Worm (Caenorhabditis elegans) whole organism, L3 larva: ENCODE results near the gene ZC404.1.

ENCODE experiments used
- R02D3.7 ChIP-seq: fragments of 150-350 bp; optimal IDR thresholded peaks from 2 replicates; lab custom pipeline; 2014; ENCODE audit warnings: missing biosample characterization, missing genetic modification characterization
- ZK546.5 ChIP-seq: sonication (generic microtip); optimal IDR thresholded peaks from 2 replicates; lab custom pipeline; 2017; ENCODE audit warnings: missing biosample characterization, missing genetic modification characterization
- aly-2 ChIP-seq: fragments of 150-350 bp; optimal IDR thresholded peaks from 2 replicates; lab custom pipeline; 2014; ENCODE audit warnings: missing biosample characterization, missing genetic modification characterization
- ama-1 ChIP-seq: fragments of 150-350 bp; optimal IDR thresholded peaks from 2 replicates; lab custom pipeline; 2018
- ceh-16 ChIP-seq: sonication (generic microtip); optimal IDR thresholded peaks from 2 replicates; lab custom pipeline; 2017; ENCODE audit warnings: missing biosample characterization, missing genetic modification characterization
- ceh-28 ChIP-seq: fragments of 150-350 bp; optimal IDR thresholded peaks from 2 replicates; lab custom pipeline; 2014; ENCODE audit warnings: missing biosample characterization, missing genetic modification reagents, missing genetic modification characterization
- ceh-82 ChIP-seq: fragments of 150-350 bp; optimal IDR thresholded peaks from 2 replicates; lab custom pipeline; 2014; ENCODE audit warnings: missing biosample characterization, missing genetic modification characterization
- ceh-9 ChIP-seq: sonication (generic microtip); optimal IDR thresholded peaks from 2 replicates; lab custom pipeline; 2018; ENCODE audit warnings: missing biosample characterization, missing genetic modification characterization
- daf-12 ChIP-seq: fragments of 150-350 bp; optimal IDR thresholded peaks from 2 replicates; lab custom pipeline; 2014; ENCODE audit warnings: missing biosample characterization, missing genetic modification reagents, missing genetic modification characterization
- egl-27 ChIP-seq: sonication (generic microtip); optimal IDR thresholded peaks from 4 replicates; lab custom pipeline; 2017; ENCODE audit warnings: missing biosample characterization, missing genetic modification reagents, missing genetic modification characterization
- egl-5 ChIP-seq: fragments of 150-350 bp; optimal IDR thresholded peaks from 2 replicates; lab custom pipeline; 2017; ENCODE audit warnings: missing biosample characterization, missing genetic modification reagents, missing genetic modification characterization, inconsistent platforms
- elt-1 ChIP-seq: fragments of 150-350 bp; optimal IDR thresholded peaks from 2 replicates; lab custom pipeline; 2014; ENCODE audit warnings: missing biosample characterization, missing genetic modification characterization
- elt-2 ChIP-seq: sonication (generic microtip); optimal IDR thresholded peaks from 2 replicates; lab custom pipeline; 2016; ENCODE audit warnings: missing genetic modification reagents, mild to moderate bottlenecking, missing genetic modification characterization, missing compliant biosample characterization
- elt-3 ChIP-seq, 3 experiments: fragments of 150-350 bp in 1 of 3; sonication (generic microtip) in 2 of 3; optimal IDR thresholded peaks; 2 replicates in 2 of 3; 4 replicates in 1 of 3; lab custom pipeline; 2014 to 2017; ENCODE audit warnings: missing biosample characterization in 3 of 3, missing genetic modification characterization in 3 of 3
- eor-1 ChIP-seq, 2 experiments: fragments of 150-350 bp; optimal IDR thresholded peaks; 2 replicates each; lab custom pipeline; 2014 to 2018; ENCODE audit warnings: missing biosample characterization in 2 of 2, missing genetic modification characterization in 2 of 2
- fkh-10 ChIP-seq: sonication (generic microtip); optimal IDR thresholded peaks from 2 replicates; lab custom pipeline; 2017; ENCODE audit warnings: missing biosample characterization, missing genetic modification reagents, missing genetic modification characterization
- fkh-2 ChIP-seq: fragments of 150-350 bp; optimal IDR thresholded peaks from 2 replicates; lab custom pipeline; 2014; ENCODE audit warnings: missing biosample characterization, missing genetic modification reagents, missing genetic modification characterization
- fos-1 ChIP-seq: fragments of 150-350 bp; optimal IDR thresholded peaks from 2 replicates; lab custom pipeline; 2014; ENCODE audit warnings: missing biosample characterization, missing genetic modification characterization
- hmg-11 ChIP-seq: sonication (generic microtip); optimal IDR thresholded peaks from 2 replicates; lab custom pipeline; 2016; ENCODE audit warnings: missing genetic modification characterization, missing compliant biosample characterization
- jun-1 ChIP-seq: fragments of 150-350 bp; optimal IDR thresholded peaks from 2 replicates; lab custom pipeline; 2014; ENCODE audit warnings: missing biosample characterization, missing genetic modification reagents, missing genetic modification characterization
- lin-15B ChIP-seq: fragments of 150-350 bp; optimal IDR thresholded peaks from 2 replicates; lab custom pipeline; 2014; ENCODE audit warnings: missing biosample characterization, missing genetic modification characterization
- lin-39 ChIP-seq: fragments of 150-350 bp; optimal IDR thresholded peaks from 2 replicates; lab custom pipeline; 2018; ENCODE audit warnings: missing biosample characterization, missing genetic modification reagents, missing genetic modification characterization
- lsy-12 ChIP-seq: sonication (generic microtip); optimal IDR thresholded peaks from 2 replicates; lab custom pipeline; 2016; ENCODE audit warnings: mild to moderate bottlenecking, missing genetic modification characterization, missing compliant biosample characterization
- mdl-1 ChIP-seq: fragments of 150-350 bp; optimal IDR thresholded peaks from 2 replicates; lab custom pipeline; 2014; ENCODE audit warnings: missing biosample characterization, missing genetic modification characterization
- mml-1 ChIP-seq: fragments of 150-350 bp; sonication (generic microtip); optimal IDR thresholded peaks from 3 replicates; lab custom pipeline; 2014; ENCODE audit warnings: missing biosample characterization, missing genetic modification characterization
- nfya-1 ChIP-seq: sonication (generic microtip); optimal IDR thresholded peaks from 2 replicates; lab custom pipeline; 2017; ENCODE audit warnings: missing genetic modification characterization, mild to moderate bottlenecking, missing compliant biosample characterization, antibody characterized with exemption, moderate library complexity; ENCODE audit not compliant: insufficient read depth
- nhr-11 ChIP-seq: fragments of 150-350 bp; optimal IDR thresholded peaks from 2 replicates; lab custom pipeline; 2014; ENCODE audit warnings: missing biosample characterization, missing genetic modification characterization
- nhr-12 ChIP-seq: fragments of 150-350 bp; optimal IDR thresholded peaks from 2 replicates; lab custom pipeline; 2014; ENCODE audit warnings: missing biosample characterization, missing genetic modification characterization
- nhr-23 ChIP-seq: fragments of 150-350 bp; optimal IDR thresholded peaks from 2 replicates; lab custom pipeline; 2014; ENCODE audit warnings: missing biosample characterization, missing genetic modification reagents, missing genetic modification characterization
- nhr-237 ChIP-seq: fragments of 150-350 bp; optimal IDR thresholded peaks from 2 replicates; lab custom pipeline; 2014; ENCODE audit warnings: missing biosample characterization, missing genetic modification characterization
- nhr-25 ChIP-seq: sonication (generic microtip); optimal IDR thresholded peaks from 2 replicates; lab custom pipeline; 2017; ENCODE audit warnings: missing biosample characterization, missing genetic modification characterization
- nhr-28 ChIP-seq: fragments of 150-350 bp; optimal IDR thresholded peaks from 2 replicates; lab custom pipeline; 2014; ENCODE audit warnings: missing biosample characterization, missing genetic modification characterization
- nhr-43 ChIP-seq: sonication (generic microtip); optimal IDR thresholded peaks from 2 replicates; lab custom pipeline; 2016; ENCODE audit warnings: mild to moderate bottlenecking, missing genetic modification characterization, missing compliant biosample characterization; ENCODE audit not compliant: poor library complexity, severe bottlenecking
- nhr-67 ChIP-seq: fragments of 150-350 bp; optimal IDR thresholded peaks from 2 replicates; lab custom pipeline; 2014; ENCODE audit warnings: missing biosample characterization, missing genetic modification characterization
- nhr-76 ChIP-seq: fragments of 150-350 bp; sonication (generic microtip); optimal IDR thresholded peaks from 5 replicates; lab custom pipeline; 2014; ENCODE audit warnings: missing biosample characterization, missing genetic modification characterization
- nhr-77 ChIP-seq: fragments of 150-350 bp; optimal IDR thresholded peaks from 2 replicates; lab custom pipeline; 2014; ENCODE audit warnings: missing biosample characterization, missing genetic modification characterization
- pha-4 ChIP-seq: fragments of 150-350 bp; optimal IDR thresholded peaks from 2 replicates; lab custom pipeline; 2014; ENCODE audit warnings: missing biosample characterization, missing genetic modification reagents, missing genetic modification characterization
- pqm-1 ChIP-seq: fragments of 150-350 bp; optimal IDR thresholded peaks from 2 replicates; lab custom pipeline; 2017; ENCODE audit warnings: missing biosample characterization, missing genetic modification characterization, inconsistent platforms
- sea-2 ChIP-seq: fragments of 150-350 bp; sonication (generic microtip); optimal IDR thresholded peaks from 4 replicates; lab custom pipeline; 2014; ENCODE audit warnings: missing biosample characterization, missing genetic modification reagents, missing genetic modification characterization
- skn-1 ChIP-seq: fragments of 150-350 bp; optimal IDR thresholded peaks from 2 replicates; lab custom pipeline; 2014; ENCODE audit warnings: missing biosample characterization, missing genetic modification characterization
- snpc-4 ChIP-seq: fragments of 150-350 bp; optimal IDR thresholded peaks from 2 replicates; lab custom pipeline; 2014; ENCODE audit warnings: missing biosample characterization, missing genetic modification characterization
- tbx-2 ChIP-seq: sonication (generic microtip); optimal IDR thresholded peaks from 2 replicates; lab custom pipeline; 2016; ENCODE audit warnings: mild to moderate bottlenecking, missing genetic modification characterization, missing compliant biosample characterization
- unc-39 ChIP-seq: sonication (generic microtip); optimal IDR thresholded peaks from 4 replicates; lab custom pipeline; 2017; ENCODE audit warnings: missing biosample characterization, missing genetic modification characterization
- unc-62 ChIP-seq: fragments of 150-350 bp; sonication (generic microtip); optimal IDR thresholded peaks from 4 replicates; lab custom pipeline; 2014; ENCODE audit warnings: missing biosample characterization, missing genetic modification reagents, missing genetic modification characterization
- zag-1 ChIP-seq: fragments of 150-350 bp; optimal IDR thresholded peaks from 2 replicates; lab custom pipeline; 2014; ENCODE audit warnings: missing biosample characterization, missing genetic modification characterization
- ztf-11 ChIP-seq: fragments of 150-350 bp; optimal IDR thresholded peaks from 2 replicates; lab custom pipeline; 2014; ENCODE audit warnings: missing biosample characterization, missing genetic modification characterization
- ztf-4 ChIP-seq: fragments of 150-350 bp; optimal IDR thresholded peaks from 2 replicates; lab custom pipeline; 2014; ENCODE audit warnings: missing biosample characterization, missing genetic modification characterization

Gene ZC404.1

DNA sequence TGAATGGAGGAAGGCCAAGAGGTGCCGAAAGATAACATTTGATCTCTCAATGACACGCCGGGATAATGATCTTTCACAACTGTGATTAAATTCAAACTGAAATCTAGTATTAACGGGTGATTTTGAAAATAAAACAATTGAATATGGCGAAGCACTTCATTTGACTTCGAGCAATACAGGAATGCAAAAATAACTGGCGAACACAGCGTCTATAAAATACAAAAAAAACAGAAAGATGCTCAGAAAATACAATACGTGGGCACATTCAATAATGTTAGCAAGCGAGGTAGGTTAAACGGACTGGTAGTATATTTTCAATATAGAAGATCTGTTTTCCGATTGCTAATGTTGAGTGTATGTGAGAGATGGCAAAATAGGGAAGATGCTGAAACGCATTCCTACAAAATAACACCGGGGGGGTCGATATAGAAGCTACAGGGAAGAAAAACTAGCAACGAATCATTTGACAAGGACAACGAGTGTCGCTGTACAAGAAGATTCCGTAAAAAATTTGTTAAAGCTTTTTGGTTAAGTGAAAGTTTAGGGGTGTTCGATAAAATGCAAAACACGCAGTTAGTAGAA lies 10.9 kb upstream of the ZC404.1 start:
- TF ChIP-seq daf-12 (tag; lab: Kevin White, UChicago) (no peak), nhr-25 (tag; lab: Kevin White, UChicago) (no peak), skn-1 (tag; lab: Kevin White, UChicago) (no peak), ztf-4 (tag; lab: Kevin White, UChicago) (no peak), ceh-16 (tag; lab: Kevin White, UChicago) (no peak), fkh-2 (tag; lab: Kevin White, UChicago) (no peak), zag-1 (no peak), nhr-12 (tag; lab: Kevin White, UChicago) (no peak), elt-3 (tag; optimal IDR thresholded peaks at IDR 0.05; lab: Kevin White, UChicago) (no peak), nhr-237 (tag; lab: Kevin White, UChicago) (no peak)

DNA sequence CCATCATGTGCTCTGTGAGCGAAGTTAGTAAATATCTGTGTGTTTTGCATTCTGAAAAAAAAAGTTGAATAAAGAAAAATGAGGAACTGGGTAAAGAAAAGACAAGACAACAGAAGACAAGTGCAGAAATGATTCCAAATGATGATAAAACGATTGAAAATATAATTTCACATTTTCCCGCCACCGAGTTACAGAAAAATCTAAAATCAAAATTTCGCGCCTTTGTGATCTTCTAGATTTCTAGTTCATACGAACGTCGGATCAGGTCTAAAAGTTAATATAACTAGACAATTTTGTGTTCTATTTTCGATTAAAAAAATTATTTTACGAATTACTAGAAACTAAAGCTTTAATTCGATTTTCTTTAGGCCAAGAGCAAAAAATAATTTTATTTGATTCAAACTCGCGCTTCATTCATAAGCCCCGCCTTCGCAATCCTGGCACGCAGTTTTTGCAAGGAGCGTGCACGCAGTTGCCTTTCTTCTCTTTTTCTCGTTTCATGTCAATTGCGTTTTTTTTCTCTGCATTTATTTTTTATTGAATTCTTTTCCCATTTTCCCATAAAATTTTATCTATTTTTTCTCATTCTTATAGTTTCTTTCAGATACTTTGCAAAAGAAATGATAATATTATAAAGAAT lies 9.0 kb upstream of the ZC404.1 start, which contains the start of the genes spn-4 and spe-39:
TSS of gene spn-4 (minus strand) at position 51 of the 640 bp plus-strand sequence.
TSS of gene spe-39 (plus strand) at position 599 of the 640 bp plus-strand sequence.
- TF ChIP-seq aly-2 (no peak), pqm-1 (tag; lab: Kevin White, UChicago) (peak; percentile 29), ama-1 (no peak), lsy-12 (tag; lab: Kevin White, UChicago) (peak; percentile 10), snpc-4 (tag; lab: Kevin White, UChicago) (peak; percentile 47), nhr-237 (tag; lab: Kevin White, UChicago) (no peak), unc-62 (no peak), unc-39 (tag; lab: Kevin White, UChicago) (no peak), R02D3.7 (tag; lab: Kevin White, UChicago) (peak; percentile 66), ceh-28 (tag; lab: Kevin White, UChicago) (no peak), nhr-25 (tag; lab: Kevin White, UChicago) (peak; percentile 34), elt-3 (tag; optimal IDR thresholded peaks at IDR 0.05; lab: Kevin White, UChicago) (no peak), nhr-43 (tag; lab: Kevin White, UChicago) (peak; percentile 77), zag-1 (no peak), hmg-11 (tag; lab: Kevin White, UChicago) (peak; percentile 92), lin-39 (tag; lab: Kevin White, UChicago) (peak; percentile 65), ZK546.5 (tag; lab: Kevin White, UChicago) (no peak), nfya-1 (peak; percentile 83), nhr-76 (peak; percentile 51), ztf-11 (tag; lab: Kevin White, UChicago) (no peak), sea-2 (no peak), mdl-1 (tag; lab: Kevin White, UChicago) (no peak), skn-1 (tag; lab: Kevin White, UChicago) (peak; percentile 53), nhr-23 (tag; lab: Kevin White, UChicago) (peak; percentile 81), ceh-16 (tag; lab: Kevin White, UChicago) (no peak), fkh-2 (tag; lab: Kevin White, UChicago) (no peak), ztf-4 (tag; lab: Kevin White, UChicago) (no peak), fkh-10 (GFP tag; lab: Kevin White, UChicago) (no peak), nhr-12 (tag; lab: Kevin White, UChicago) (no peak), nhr-28 (tag; lab: Kevin White, UChicago) (no peak), lin-15B (tag; lab: Kevin White, UChicago) (peak; percentile 55), elt-1 (peak; percentile 10), nhr-77 (no peak), daf-12 (tag; lab: Kevin White, UChicago) (no peak), elt-2 (tag; lab: Kevin White, UChicago) (peak; percentile 32), egl-5 (tag; lab: Kevin White, UChicago) (peak; percentile 7), eor-1 (tag; optimal IDR thresholded peaks at IDR 0.05; lab: Kevin White, UChicago) (no peak), ceh-9 (no peak), tbx-2 (no peak), jun-1 (tag; lab: Kevin White, UChicago) (no peak), fos-1 (tag; lab: Kevin White, UChicago) (no peak), pha-4 (tag; lab: Kevin White, UChicago) (no peak), nhr-67 (tag; lab: Kevin White, UChicago) (peak; percentile 28), mml-1 (tag; lab: Kevin White, UChicago) (no peak), nhr-11 (no peak), ceh-82 (tag; lab: Kevin White, UChicago) (no peak), egl-27 (tag; lab: Kevin White, UChicago) (no peak)
